Worm (Caenorhabditis elegans): ENCODE data around the gene R160.3.

DNA sequence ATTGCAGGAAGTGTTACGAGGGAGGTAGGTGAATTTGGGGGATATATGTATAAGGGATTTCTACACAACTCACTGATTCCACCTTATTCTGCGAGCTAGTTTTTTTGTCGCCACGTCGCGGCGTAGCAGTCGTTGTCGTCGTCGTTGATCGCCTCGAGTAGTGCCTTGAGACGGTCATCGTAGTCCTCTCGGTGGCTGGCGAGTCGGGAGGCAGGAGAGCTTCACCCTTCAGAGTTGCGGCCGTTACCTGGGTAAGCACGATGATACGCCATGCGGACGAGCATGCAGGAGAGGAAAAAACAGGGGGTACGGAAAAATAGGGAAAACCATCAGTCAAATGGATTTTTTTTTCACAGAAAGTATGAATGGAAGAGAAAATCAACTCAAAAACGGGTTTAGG is 47.1 kb upstream of the R160.3 start:
- TF ChIP-seq ama-1 (optimal IDR thresholded peaks at IDR 0.05) (no peak), hif-1 (tag; optimal IDR thresholded peaks at IDR 0.05) (no peak), unc-39 (tag; optimal IDR thresholded peaks at IDR 0.05) (no peak), nhr-77 (tag; optimal IDR thresholded peaks at IDR 0.05) (no peak), egl-27 (tag; optimal IDR thresholded peaks at IDR 0.05) (no peak), zfp-2 (tag; optimal IDR thresholded peaks at IDR 0.05) (no peak)
